Fruit fly (Drosophila melanogaster): ENCODE results near the gene CG42716.

DNA sequence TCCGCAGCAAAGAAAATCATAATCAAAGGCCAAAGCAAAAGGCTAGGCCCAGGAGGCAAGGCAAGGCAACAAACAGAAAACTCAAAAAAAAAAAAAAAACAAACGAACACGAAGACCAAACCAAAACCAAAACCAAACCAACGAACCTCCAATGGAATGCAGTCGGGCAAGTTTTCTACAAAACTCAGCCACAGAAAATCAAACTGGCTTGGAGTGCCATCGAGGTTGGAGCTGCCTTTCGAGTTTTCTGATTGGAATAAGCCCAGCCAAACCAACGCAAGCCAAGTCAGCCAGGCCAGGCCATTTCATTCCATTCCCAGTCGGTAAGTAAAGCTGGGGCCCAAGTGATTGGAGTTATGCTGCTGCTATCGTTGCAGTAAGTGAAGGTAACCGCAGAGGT, 9.1 kb downstream of the CG42716 start:
- TF ChIP-seq Mio (GFP tag; optimal IDR thresholded peaks at IDR 0.05) (no peak), br (GFP tag; optimal IDR thresholded peaks at IDR 0.05) (no peak), brk (GFP tag; optimal IDR thresholded peaks at IDR 0.05) (no peak), rgr (GFP tag; optimal IDR thresholded peaks at IDR 0.05) (no peak)

Measured in whole organism, wandering third instar larva.